Fruit fly (Drosophila melanogaster): ENCODE results near the gene CG13998.

Gene CG13998

dm6 chr2L:5975025-5975539 is 18.5 kb upstream of the CG13998 start (continued):
- TF ChIP-seq CG34422 (GFP tag; IDR thresholded peaks at IDR 0.05) (0 out of 3 replicates have a peak, but pooled peaks have one; percentile 19), ftz-f1 (GFP tag; optimal IDR thresholded peaks at IDR 0.05) (peak; percentile 71), CG10321 (GFP tag; IDR thresholded peaks at IDR 0.05) (0 out of 2 replicates have a peak, but pooled peaks have one; percentile 26), crol (GFP tag; IDR thresholded peaks at IDR 0.05) (peak; percentile 40; the same call in 1 of the 2 replicates), tin (GFP tag; optimal IDR thresholded peaks at IDR 0.05) (no peak)

- peak; percentile 32 for TF ChIP-seq CG1603 (tag; optimal IDR thresholded peaks at IDR 0.05)
- TF ChIP-seq cad (GFP tag; optimal IDR thresholded peaks at IDR 0.05), result no peak
- no peak for TF ChIP-seq fu2 (GFP tag; optimal IDR thresholded peaks at IDR 0.05)
- peak; percentile 40 for TF ChIP-seq CG9817 (tag; optimal IDR thresholded peaks at IDR 0.05)
- peak; percentile 12 for TF ChIP-seq cwo (GFP tag; optimal IDR thresholded peaks at IDR 0.05)
- TF ChIP-seq CG31365 (tag; optimal IDR thresholded peaks at IDR 0.05), result peak; percentile 28
- TF ChIP-seq en (GFP tag; optimal IDR thresholded peaks at IDR 0.05), result no peak
- TF ChIP-seq CG10147 (GFP tag; optimal IDR thresholded peaks at IDR 0.05), result peak; percentile 41
- peak; percentile 91 for TF ChIP-seq Deaf1 (tag; optimal IDR thresholded peaks at IDR 0.05)
- TF ChIP-seq CG17612 (GFP tag; IDR thresholded peaks at IDR 0.05), result no peak
- no peak for TF ChIP-seq C15 (GFP tag; IDR thresholded peaks at IDR 0.05)
- TF ChIP-seq Meics (GFP tag; optimal IDR thresholded peaks at IDR 0.05), result peak; percentile 60
- TF ChIP-seq CG12769 (tag; optimal IDR thresholded peaks at IDR 0.05), result peak; percentile 79
- TF ChIP-seq Scr (GFP tag; IDR thresholded peaks at IDR 0.05; ENCODE audit: partially characterized antibody), result no peak
- peak; percentile 89 for TF ChIP-seq CG7987 (GFP tag; optimal IDR thresholded peaks at IDR 0.05)
- peak; percentile 82 for TF ChIP-seq CG1233 (GFP tag; optimal IDR thresholded peaks at IDR 0.05)
- peak; percentile 77 for TF ChIP-seq odd (GFP tag; optimal IDR thresholded peaks at IDR 0.05)
- TF ChIP-seq CG5180 (GFP tag; optimal IDR thresholded peaks at IDR 0.05), result peak; percentile 62
- TF ChIP-seq unpg (GFP tag; optimal IDR thresholded peaks at IDR 0.05), result peak; percentile 55
- no peak for TF ChIP-seq CG15073 (GFP tag; optimal IDR thresholded peaks at IDR 0.05)
- no peak for TF ChIP-seq CG9876 (GFP tag; optimal IDR thresholded peaks at IDR 0.05)
- TF ChIP-seq zen (tag; optimal IDR thresholded peaks at IDR 0.05), result no peak
- peak; percentile 27 for TF ChIP-seq her (GFP tag; optimal IDR thresholded peaks at IDR 0.05)
- no peak for TF ChIP-seq emc (GFP tag; optimal IDR thresholded peaks at IDR 0.05)
- no peak for TF ChIP-seq oc (tag; optimal IDR thresholded peaks at IDR 0.05)
- peak; percentile 33; the same call in 1 of the 2 replicates for TF ChIP-seq CG6689 (GFP tag; IDR thresholded peaks at IDR 0.05)
- 0 out of 2 replicates have a peak, but pooled peaks have one; percentile 26 for TF ChIP-seq ap (GFP tag; IDR thresholded peaks at IDR 0.05)
- TF ChIP-seq CG12942 (GFP tag; optimal IDR thresholded peaks at IDR 0.05), result peak; percentile 28
- TF ChIP-seq D19B (GFP tag; optimal IDR thresholded peaks at IDR 0.05), result peak; percentile 4
- peak; percentile 42 for TF ChIP-seq Dek (tag; optimal IDR thresholded peaks at IDR 0.05)
- peak; percentile 77 for TF ChIP-seq Fer1 (GFP tag; optimal IDR thresholded peaks at IDR 0.05)
- no peak for TF ChIP-seq sc (optimal IDR thresholded peaks at IDR 0.05)
- peak; percentile 55 for TF ChIP-seq sc (GFP tag; optimal IDR thresholded peaks at IDR 0.05)
- peak; percentile 15 for TF ChIP-seq kah (GFP tag; optimal IDR thresholded peaks at IDR 0.05)
- TF ChIP-seq CG14014 (GFP tag; IDR thresholded peaks at IDR 0.05), result peak; percentile 54; the same call in 1 of the 2 replicates
- peak; percentile 45 for TF ChIP-seq NfI (GFP tag; optimal IDR thresholded peaks at IDR 0.05)
- peak; percentile 45 for TF ChIP-seq CG34376 (GFP tag; optimal IDR thresholded peaks at IDR 0.05)
- TF ChIP-seq CG7372 (GFP tag; IDR thresholded peaks at IDR 0.05), result no peak
- no peak for TF ChIP-seq luna (GFP tag; optimal IDR thresholded peaks at IDR 0.05)
- TF ChIP-seq GATAe (GFP tag; conservative IDR thresholded peaks at IDR 0.05), result no peak
- TF ChIP-seq Lim3 (GFP tag; IDR thresholded peaks at IDR 0.05), result no peak
- peak; percentile 58 for TF ChIP-seq CG7556 (GFP tag; optimal IDR thresholded peaks at IDR 0.05)
- peak in 1 of 3 experiments; percentile 19 for TF ChIP-seq lola (GFP tag; optimal IDR thresholded peaks at IDR 0.05)
- peak; percentile 83 for TF ChIP-seq sug (tag; optimal IDR thresholded peaks at IDR 0.05)
Measured at dm6 chr2L:5974122-5974521, 17.5 kb upstream of the CG13998 start.

Measured in whole organism, embryonic.